Fruit fly (Drosophila melanogaster): ENCODE results near the gene Drak.

The Drak gene

DNA sequence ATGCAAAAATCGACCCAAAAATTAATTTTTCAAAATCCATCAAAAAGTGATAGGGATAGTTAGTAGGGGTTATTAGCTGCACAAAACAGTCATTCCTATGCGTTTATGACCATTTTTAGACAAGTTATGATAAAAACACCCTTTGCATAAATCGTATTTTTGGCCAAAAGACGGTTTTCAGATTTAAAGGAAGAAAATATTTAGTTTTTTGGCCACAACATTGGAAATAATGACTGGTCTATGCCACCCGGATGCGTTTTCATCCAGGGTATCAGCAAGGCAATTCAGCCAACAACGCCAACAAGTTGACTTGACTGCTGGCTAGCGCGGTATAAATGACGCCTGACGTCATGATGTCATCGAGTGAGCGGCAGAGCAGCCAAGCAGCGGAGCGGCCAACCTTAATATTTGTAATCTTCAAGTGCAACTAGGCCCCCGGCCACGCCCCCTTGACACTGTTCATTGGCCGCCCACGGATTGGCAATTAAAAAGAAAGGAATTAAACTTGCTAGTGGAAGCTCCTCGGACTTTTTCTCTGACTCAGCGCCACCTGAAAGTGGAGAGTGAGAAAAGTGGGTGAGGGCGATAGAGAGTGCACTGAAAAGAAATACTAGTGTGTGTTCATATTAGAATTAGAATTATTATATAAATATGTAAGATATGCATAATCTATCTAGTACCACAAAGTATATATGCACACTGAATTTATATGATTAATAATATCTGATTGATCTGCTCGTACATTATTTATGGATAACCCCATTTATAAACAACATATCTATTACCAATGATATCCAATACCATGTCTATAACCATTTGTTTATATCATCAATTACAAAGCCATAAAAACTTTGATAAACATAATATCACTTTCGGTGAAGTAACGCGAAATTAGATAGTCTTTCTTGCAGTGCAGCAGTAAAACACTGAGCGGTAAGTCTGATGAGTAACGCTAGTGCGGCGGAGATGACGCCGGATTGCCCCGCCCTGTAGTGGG is 67.1 kb downstream of the Drak start (continued):
- peak; percentile 47 for TF ChIP-seq CG31388 (GFP tag; optimal IDR thresholded peaks at IDR 0.05)
- peak; percentile 87 for TF ChIP-seq CG30403 (GFP tag; optimal IDR thresholded peaks at IDR 0.05)
- no peak for TF ChIP-seq D (optimal IDR thresholded peaks at IDR 0.05)
- TF ChIP-seq D (GFP tag; optimal IDR thresholded peaks at IDR 0.05): peak; percentile 76
- TF ChIP-seq CG4424 (GFP tag; optimal IDR thresholded peaks at IDR 0.05): peak; percentile 79
- peak; percentile 47 for TF ChIP-seq sisA (GFP tag; IDR thresholded peaks at IDR 0.05)
- TF ChIP-seq CG2202 (tag; optimal IDR thresholded peaks at IDR 0.05): peak; percentile 25
- no peak for TF ChIP-seq CG1603 (tag; optimal IDR thresholded peaks at IDR 0.05)
- no peak for TF ChIP-seq Dp (GFP tag; optimal IDR thresholded peaks at IDR 0.05)
- TF ChIP-seq klu (GFP tag; IDR thresholded peaks at IDR 0.05): peak; percentile 55; the same call in 1 of the 2 replicates
- no peak for TF ChIP-seq CG16779 (GFP tag; IDR thresholded peaks at IDR 0.05)
- TF ChIP-seq sens-2 (GFP tag; IDR thresholded peaks at IDR 0.05): no peak
- peak; percentile 91 for TF ChIP-seq sens (GFP tag)
- TF ChIP-seq ftz-f1 (GFP tag; optimal IDR thresholded peaks at IDR 0.05): no peak
- no peak for TF ChIP-seq CG15479 (GFP tag; optimal IDR thresholded peaks at IDR 0.05)
- TF ChIP-seq ase (GFP tag; IDR thresholded peaks at IDR 0.05): no peak
- no peak for TF ChIP-seq Sry-β (GFP tag; optimal IDR thresholded peaks at IDR 0.05)
- peak; percentile 78 for TF ChIP-seq CG2120 (GFP tag; optimal IDR thresholded peaks at IDR 0.05)
- TF ChIP-seq ranshi (GFP tag; IDR thresholded peaks at IDR 0.05): peak; percentile 48; the same call in 1 of the 2 replicates
- TF ChIP-seq CG11560 (tag; IDR thresholded peaks at IDR 0.05): 0 out of 3 replicates have a peak, but pooled peaks have one; percentile 29
- no peak for TF ChIP-seq CG6175 (GFP tag; IDR thresholded peaks at IDR 0.05)
- peak; percentile 2 for TF ChIP-seq CG3838 (GFP tag; optimal IDR thresholded peaks at IDR 0.05)
- no peak for TF ChIP-seq CG8089 (GFP tag; optimal IDR thresholded peaks at IDR 0.05)
- peak; percentile 22 for TF ChIP-seq CG1647 (GFP tag; optimal IDR thresholded peaks at IDR 0.05)
- TF ChIP-seq CG7745 (tag; optimal IDR thresholded peaks at IDR 0.05): no peak
- TF ChIP-seq ap (GFP tag; IDR thresholded peaks at IDR 0.05): 0 out of 2 replicates have a peak, but pooled peaks have one; percentile 24
- TF ChIP-seq CG14667 (GFP tag; IDR thresholded peaks at IDR 0.05): peak; percentile 54

DNA sequence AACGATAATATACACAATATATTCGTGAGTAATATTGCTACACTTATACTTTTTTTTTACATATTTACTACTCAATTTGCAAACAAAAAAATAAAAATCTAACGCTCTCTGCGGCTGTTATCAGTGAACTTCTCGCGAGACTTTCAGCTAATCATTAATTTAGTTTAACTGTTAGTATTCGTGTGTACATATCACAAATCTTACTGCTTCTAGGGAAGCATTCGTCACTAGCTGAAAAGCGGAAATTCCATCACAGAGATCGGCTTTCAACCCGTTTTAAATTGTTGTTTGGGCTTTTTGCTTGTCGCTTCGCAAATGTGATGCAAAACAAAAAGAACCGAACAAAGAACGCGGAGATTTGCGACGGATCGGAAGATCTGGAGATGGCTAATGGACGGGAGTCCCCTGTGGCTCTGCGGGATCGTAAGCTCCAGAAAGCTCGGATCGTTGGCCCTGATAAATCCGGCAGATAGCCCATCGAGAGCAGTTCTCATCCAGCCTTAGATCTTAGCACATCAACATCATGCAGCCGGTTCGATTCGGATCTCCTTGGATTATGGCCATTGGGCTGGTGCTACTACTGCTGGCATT is 68.6 kb downstream of the Drak start, which contains the start of gene PGRP-SA:
Gene PGRP-SA (plus strand): TSS at position 194 of the 591 bp plus-strand sequence.
- no peak for TF ChIP-seq CG11560 (tag; IDR thresholded peaks at IDR 0.05)
- TF ChIP-seq CG4360 (GFP tag; IDR thresholded peaks at IDR 0.05): no peak
- TF ChIP-seq hbn (GFP tag; IDR thresholded peaks at IDR 0.05; ENCODE audit: partially characterized antibody): no peak
- TF ChIP-seq CG1603 (tag; optimal IDR thresholded peaks at IDR 0.05): no peak
- TF ChIP-seq C15 (GFP tag; IDR thresholded peaks at IDR 0.05): no peak
- no peak for TF ChIP-seq Chrac-16 (GFP tag; optimal IDR thresholded peaks at IDR 0.05)
- no peak for TF ChIP-seq nom (GFP tag; optimal IDR thresholded peaks at IDR 0.05)
- no peak for TF ChIP-seq al (GFP tag; IDR thresholded peaks at IDR 0.05)
- no peak for TF ChIP-seq sc (optimal IDR thresholded peaks at IDR 0.05)
- no peak for TF ChIP-seq sc (GFP tag; optimal IDR thresholded peaks at IDR 0.05)
- TF ChIP-seq hb (GFP tag; IDR thresholded peaks at IDR 0.05; ENCODE audit: partially characterized antibody): no peak
- peak; percentile 97 for TF ChIP-seq Meics (GFP tag; optimal IDR thresholded peaks at IDR 0.05)
- no peak for TF ChIP-seq CG10267 (tag; optimal IDR thresholded peaks at IDR 0.05)
- no peak for TF ChIP-seq rib (GFP tag; IDR thresholded peaks at IDR 0.05)
- TF ChIP-seq sd (tag; optimal IDR thresholded peaks at IDR 0.05): peak; percentile 11
- no peak for TF ChIP-seq Oaz (GFP tag; IDR thresholded peaks at IDR 0.05)
- no peak for TF ChIP-seq nmo (GFP tag; optimal IDR thresholded peaks at IDR 0.05)
- no peak for TF ChIP-seq CG12659 (GFP tag; optimal IDR thresholded peaks at IDR 0.05)
- TF ChIP-seq Med (GFP tag): peak; percentile 6
- TF ChIP-seq Ets65A (GFP tag): peak; percentile 83
- no peak for TF ChIP-seq jumu (GFP tag; optimal IDR thresholded peaks at IDR 0.05)
- TF ChIP-seq stc (GFP tag; IDR thresholded peaks at IDR 0.05): no peak
- no peak for TF ChIP-seq Max (GFP tag; optimal IDR thresholded peaks at IDR 0.05)
- TF ChIP-seq D19A (tag; optimal IDR thresholded peaks at IDR 0.05): no peak
- no peak for TF ChIP-seq CG13424 (tag; optimal IDR thresholded peaks at IDR 0.05)

All from whole organism, embryonic.